Worm (Caenorhabditis elegans) whole organism, mixed stage, embryonic: ENCODE data around the gene B0302.5.
A peak's percentile ranks its signal among the peaks of the same experiment; 100 is the strongest.

Experiments used
- M03D4.4 ChIP-seq: sonication (generic microtip); optimal IDR thresholded peaks from 2 replicates; lab custom pipeline; 2017; ENCODE audit warnings: mild to moderate bottlenecking, missing genetic modification characterization, missing compliant biosample characterization
- bed-3 ChIP-seq: fragments of 200-800 bp; sonication (Bioruptor generic); optimal IDR thresholded peaks from 3 replicates; lab custom pipeline; 2018; ENCODE audit warnings: mild to moderate bottlenecking, missing genetic modification characterization, moderate library complexity, missing compliant biosample characterization
- blmp-1 ChIP-seq: fragments of 150-350 bp; optimal IDR thresholded peaks from 2 replicates; lab custom pipeline; 2014; ENCODE audit warnings: missing biosample characterization, missing genetic modification characterization
- ces-1 ChIP-seq: fragments of 150-350 bp; optimal IDR thresholded peaks from 2 replicates; lab custom pipeline; 2014; ENCODE audit warnings: missing biosample characterization, missing genetic modification reagents, missing genetic modification characterization
- cnd-1 ChIP-seq: fragments of 200-800 bp; sonication (Bioruptor generic); optimal IDR thresholded peaks from 2 replicates; lab custom pipeline; 2018; ENCODE audit warnings: mild to moderate bottlenecking, missing genetic modification characterization, missing compliant biosample characterization
- drap-1 ChIP-seq: fragments of 200-800 bp; sonication (Bioruptor generic); optimal IDR thresholded peaks from 3 replicates; lab custom pipeline; 2018; ENCODE audit warnings: mild to moderate bottlenecking, missing genetic modification characterization, missing compliant biosample characterization
- elt-1 ChIP-seq: sonication (generic microtip); optimal IDR thresholded peaks from 2 replicates; lab custom pipeline; 2017; ENCODE audit warnings: missing genetic modification characterization, mild to moderate bottlenecking, missing compliant biosample characterization, antibody characterized with exemption, moderate library complexity, borderline replicate concordance; ENCODE audit not compliant: insufficient read depth
- flh-1 ChIP-seq: fragments of 200-800 bp; sonication (Bioruptor generic); optimal IDR thresholded peaks from 2 replicates; lab custom pipeline; 2018; ENCODE audit warnings: mild to moderate bottlenecking, missing genetic modification characterization, moderate library complexity, missing compliant biosample characterization
- ham-2 ChIP-seq: fragments of 200-800 bp; sonication (Bioruptor generic); optimal IDR thresholded peaks from 2 replicates; lab custom pipeline; 2018; ENCODE audit warnings: mild to moderate bottlenecking, missing genetic modification characterization, missing compliant biosample characterization
- lin-32 ChIP-seq: fragments of 200-800 bp; sonication (Bioruptor generic); optimal IDR thresholded peaks from 2 replicates; lab custom pipeline; 2018; ENCODE audit warnings: mild to moderate bottlenecking, missing genetic modification characterization, missing compliant biosample characterization
- lsy-2 ChIP-seq: fragments of 150-350 bp; optimal IDR thresholded peaks from 2 replicates; lab custom pipeline; 2014; ENCODE audit warnings: missing biosample characterization, missing genetic modification characterization
- mab-5 ChIP-seq: fragments of 150-350 bp; optimal IDR thresholded peaks from 2 replicates; lab custom pipeline; 2014; ENCODE audit warnings: missing biosample characterization, missing genetic modification characterization
- mep-1 ChIP-seq: fragments of 150-350 bp; optimal IDR thresholded peaks from 2 replicates; lab custom pipeline; 2017; ENCODE audit warnings: missing biosample characterization, missing genetic modification reagents, missing genetic modification characterization, inconsistent platforms
- nhr-12 ChIP-seq: fragments of 150-350 bp; optimal IDR thresholded peaks from 2 replicates; lab custom pipeline; 2014; ENCODE audit warnings: missing biosample characterization, missing genetic modification characterization
- nhr-2 ChIP-seq: fragments of 150-350 bp; optimal IDR thresholded peaks from 2 replicates; lab custom pipeline; 2014; ENCODE audit warnings: missing biosample characterization, missing genetic modification characterization
- nhr-237 ChIP-seq: fragments of 150-350 bp; optimal IDR thresholded peaks from 2 replicates; lab custom pipeline; 2014; ENCODE audit warnings: missing biosample characterization, missing genetic modification characterization
- nhr-28 ChIP-seq: fragments of 150-350 bp; optimal IDR thresholded peaks from 2 replicates; lab custom pipeline; 2014; ENCODE audit warnings: missing biosample characterization, missing genetic modification characterization
- nhr-76 ChIP-seq: sonication (generic microtip); optimal IDR thresholded peaks from 2 replicates; lab custom pipeline; 2017; ENCODE audit warnings: missing biosample characterization, missing genetic modification characterization
- sem-2 ChIP-seq: fragments of 200-800 bp; sonication (Bioruptor generic); optimal IDR thresholded peaks from 2 replicates; lab custom pipeline; 2018; ENCODE audit warnings: mild to moderate bottlenecking, missing genetic modification characterization, missing compliant biosample characterization
- sptf-1 ChIP-seq: sonication (generic microtip); optimal IDR thresholded peaks from 2 replicates; lab custom pipeline; 2017; ENCODE audit warnings: mild to moderate bottlenecking, missing genetic modification characterization, moderate library complexity, missing compliant biosample characterization
- tbx-8 ChIP-seq: fragments of 200-800 bp; sonication (Bioruptor generic); optimal IDR thresholded peaks from 2 replicates; lab custom pipeline; 2018; ENCODE audit warnings: mild to moderate bottlenecking, missing genetic modification characterization, moderate library complexity, missing compliant biosample characterization
- unc-120 ChIP-seq: sonication (generic microtip); optimal IDR thresholded peaks from 2 replicates; lab custom pipeline; 2017; ENCODE audit warnings: missing genetic modification characterization, missing compliant biosample characterization; ENCODE audit not compliant: poor library complexity, severe bottlenecking
- unc-39 ChIP-seq: fragments of 150-350 bp; optimal IDR thresholded peaks from 2 replicates; lab custom pipeline; 2014; ENCODE audit warnings: missing biosample characterization, missing genetic modification characterization
- unc-62 ChIP-seq: fragments of 150-350 bp; optimal IDR thresholded peaks from 2 replicates; lab custom pipeline; 2014; ENCODE audit warnings: missing biosample characterization, missing genetic modification reagents, missing genetic modification characterization
- zip-8 ChIP-seq: fragments of 150-350 bp; optimal IDR thresholded peaks from 2 replicates; lab custom pipeline; 2014; ENCODE audit warnings: missing biosample characterization, missing genetic modification characterization
- ztf-11 ChIP-seq: fragments of 150-350 bp; optimal IDR thresholded peaks from 2 replicates; lab custom pipeline; 2014; ENCODE audit warnings: missing biosample characterization, missing genetic modification characterization

B0302.5 gene

ce11 chrX:17211513-17211912, 16.6 kb upstream of the B0302.5 start:
- TF ChIP-seq M03D4.4 (tag; lab: Kevin White, UChicago): no peak
- TF ChIP-seq blmp-1 (tag; lab: Kevin White, UChicago): peak; percentile 78

- TF ChIP-seq nhr-2 (no peak), unc-120 (tag; lab: Kevin White, UChicago) (no peak), cnd-1 (tag; lab: Kevin White, UChicago) (no peak), nhr-28 (tag; lab: Kevin White, UChicago) (no peak)
- TF ChIP-seq, all 35 proteins: peak for 0
These were observed 14.3 kb upstream of the B0302.5 start, which contains the start of gene T08G2.2 for ce11 chrX:17209265-17209664. T08G2.2 (minus strand) TSS chrX:17209365.

- TF ChIP-seq cnd-1 (tag; lab: Kevin White, UChicago) (no peak), sem-2 (GFP tag; lab: Kevin White, UChicago) (no peak), unc-62 (no peak), ham-2 (GFP tag; lab: Kevin White, UChicago) (no peak), unc-39 (tag; lab: Kevin White, UChicago) (no peak), lsy-2 (no peak), nhr-76 (no peak), sptf-1 (tag; lab: Kevin White, UChicago) (no peak), drap-1 (GFP tag; lab: Kevin White, UChicago) (no peak), bed-3 (no peak), mab-5 (tag; lab: Kevin White, UChicago) (no peak), nhr-12 (tag; lab: Kevin White, UChicago) (no peak), blmp-1 (tag; lab: Kevin White, UChicago) (no peak), unc-120 (tag; lab: Kevin White, UChicago) (no peak), mep-1 (tag; lab: Kevin White, UChicago) (no peak)
These were observed 10.9 kb upstream of the B0302.5 start for ce11 chrX:17205853-17206252.

- TF ChIP-seq zip-8 (tag; lab: Kevin White, UChicago): no peak
- TF ChIP-seq, all 35 proteins: peak for 0
These were observed 8.5 kb upstream of the B0302.5 start for ce11 chrX:17203399-17203798.

- TF ChIP-seq drap-1 (GFP tag; lab: Kevin White, UChicago): no peak
- no peak for TF ChIP-seq nhr-237
- TF ChIP-seq cnd-1 (tag; lab: Kevin White, UChicago): no peak
- TF ChIP-seq tbx-8: no peak
- no peak for TF ChIP-seq M03D4.4 (tag; lab: Kevin White, UChicago)
- TF ChIP-seq ham-2 (GFP tag; lab: Kevin White, UChicago): no peak
- no peak for TF ChIP-seq ztf-11 (tag; lab: Kevin White, UChicago)
- TF ChIP-seq elt-1: no peak
- no peak for TF ChIP-seq blmp-1 (tag; lab: Kevin White, UChicago)
- TF ChIP-seq nhr-2: no peak
- no peak for TF ChIP-seq mab-5 (tag; lab: Kevin White, UChicago)
- no peak for TF ChIP-seq flh-1 (GFP tag; lab: Kevin White, UChicago)
- no peak for TF ChIP-seq nhr-12 (tag; lab: Kevin White, UChicago)
- TF ChIP-seq sptf-1 (tag; lab: Kevin White, UChicago): no peak
- TF ChIP-seq lin-32 (GFP tag; lab: Kevin White, UChicago): no peak
- no peak for TF ChIP-seq unc-39 (tag; lab: Kevin White, UChicago)
- TF ChIP-seq mep-1 (tag; lab: Kevin White, UChicago): no peak
- TF ChIP-seq bed-3: no peak
- no peak for TF ChIP-seq ces-1 (GFP tag; lab: Kevin White, UChicago)
These were observed 2.9 kb upstream of the B0302.5 start for ce11 chrX:17197824-17198223.

ce11 chrX:17185696-17186430, 9.1 kb downstream of the B0302.5 start, which contains the start of gene sid-3:
sid-3 (plus strand) TSS chrX:17186380.
- TF ChIP-seq cnd-1 (tag; lab: Kevin White, UChicago) (no peak), zip-8 (tag; lab: Kevin White, UChicago) (no peak), sptf-1 (tag; lab: Kevin White, UChicago) (no peak), nhr-2 (no peak)
